Worm (Caenorhabditis elegans) whole organism, young adult: ENCODE results near the gene phat-8.

Experiments used
- B0261.1 ChIP-seq: sonication (generic microtip); optimal IDR thresholded peaks from 2 replicates; lab custom pipeline; 2016; ENCODE audit warnings: mild to moderate bottlenecking, missing genetic modification characterization, moderate library complexity, missing compliant biosample characterization
- B0336.3 ChIP-seq: fragments of 200-800 bp; sonication (Bioruptor generic); IDR thresholded peaks from 2 replicates; pipeline ENCODE4 v1.3.6; 2022; ENCODE audit warnings: missing genetic modification characterization, missing compliant biosample characterization
- F23B12.7 ChIP-seq: sonication (generic microtip); optimal IDR thresholded peaks from 2 replicates; lab custom pipeline; 2017; ENCODE audit warnings: missing genetic modification characterization, mild to moderate bottlenecking, missing compliant biosample characterization, antibody characterized with exemption, moderate library complexity; ENCODE audit not compliant: insufficient read depth
- F39B2.1 ChIP-seq: fragments of 200-800 bp; sonication (Bioruptor generic); IDR thresholded peaks from 2 replicates; pipeline ENCODE4 v1.3.6; 2022; ENCODE audit warnings: missing genetic modification reagents, missing genetic modification characterization, missing compliant biosample characterization
- F57C9.4 ChIP-seq: sonication (generic microtip); optimal IDR thresholded peaks from 2 replicates; lab custom pipeline; 2017; ENCODE audit warnings: mild to moderate bottlenecking, missing genetic modification characterization, missing compliant biosample characterization
- K11D2.4 ChIP-seq: fragments of 200-800 bp; sonication (Bioruptor generic); IDR thresholded peaks from 2 replicates; pipeline ENCODE4 v1.3.6; 2022; ENCODE audit warnings: missing genetic modification reagents, missing genetic modification characterization, missing compliant biosample characterization
- T26A5.8 ChIP-seq: sonication (generic microtip); optimal IDR thresholded peaks from 2 replicates; lab custom pipeline; 2016; ENCODE audit warnings: missing genetic modification characterization, missing compliant biosample characterization
- Y53F4B.3 ChIP-seq: fragments of 200-800 bp; sonication (Bioruptor generic); IDR thresholded peaks from 2 replicates; pipeline ENCODE4 v1.3.6; 2022; ENCODE audit warnings: missing genetic modification reagents, missing genetic modification characterization, missing compliant biosample characterization
- aptf-3 ChIP-seq: fragments of 200-800 bp; sonication (Bioruptor generic); IDR thresholded peaks from 2 replicates; pipeline ENCODE4 v1.3.6; 2022; ENCODE audit warnings: missing genetic modification characterization, missing compliant biosample characterization
- atf-7 ChIP-seq: sonication (generic microtip); optimal IDR thresholded peaks from 2 replicates; lab custom pipeline; 2017; ENCODE audit warnings: mild to moderate bottlenecking, missing genetic modification characterization, missing compliant biosample characterization
- attf-6 ChIP-seq: fragments of 200-800 bp; sonication (Bioruptor generic); IDR thresholded peaks from 2 replicates; pipeline ENCODE4 v1.3.6; 2022; ENCODE audit warnings: missing genetic modification reagents, missing genetic modification characterization, missing compliant biosample characterization
- ceh-27 ChIP-seq: fragments of 200-800 bp; sonication (Bioruptor generic); optimal IDR thresholded peaks from 2 replicates; lab custom pipeline; 2018; ENCODE audit warnings: mild to moderate bottlenecking, missing genetic modification characterization, moderate library complexity, missing compliant biosample characterization
- ceh-91 ChIP-seq: fragments of 200-800 bp; sonication (Bioruptor generic); IDR thresholded peaks from 2 replicates; pipeline ENCODE4 v1.3.6; 2022; ENCODE audit warnings: missing genetic modification reagents, missing genetic modification characterization, missing compliant biosample characterization
- dpff-1 ChIP-seq: sonication (generic microtip); optimal IDR thresholded peaks from 2 replicates; lab custom pipeline; 2017; ENCODE audit warnings: mild to moderate bottlenecking, missing genetic modification characterization, missing compliant biosample characterization
- dpl-1 ChIP-seq: fragments of 150-350 bp; optimal IDR thresholded peaks from 2 replicates; lab custom pipeline; 2014; ENCODE audit warnings: missing biosample characterization, missing genetic modification reagents, missing genetic modification characterization
- egl-18 ChIP-seq: fragments of 200-800 bp; sonication (Bioruptor generic); IDR thresholded peaks from 2 replicates; pipeline ENCODE4 v1.3.6; 2022; ENCODE audit warnings: missing genetic modification reagents, missing genetic modification characterization, missing compliant biosample characterization
- egl-44 ChIP-seq: fragments of 200-800 bp; sonication (Bioruptor generic); IDR thresholded peaks from 2 replicates; pipeline ENCODE4 v1.3.6; 2022; ENCODE audit warnings: missing genetic modification reagents, missing genetic modification characterization, missing compliant biosample characterization
- ekl-4 ChIP-seq: fragments of 200-800 bp; sonication (Bioruptor generic); IDR thresholded peaks from 2 replicates; pipeline ENCODE4 v1.3.6; 2022; ENCODE audit warnings: missing genetic modification reagents, missing genetic modification characterization, missing compliant biosample characterization
- gei-17 ChIP-seq: fragments of 200-800 bp; sonication (Bioruptor generic); optimal IDR thresholded peaks from 2 replicates; lab custom pipeline; 2018; ENCODE audit warnings: mild to moderate bottlenecking, missing genetic modification characterization, missing compliant biosample characterization
- hmg-1.2 ChIP-seq: fragments of 200-800 bp; sonication (Bioruptor generic); IDR thresholded peaks from 2 replicates; pipeline ENCODE4 v1.3.6; 2022; ENCODE audit warnings: missing genetic modification reagents, missing genetic modification characterization, missing compliant biosample characterization
- hsf-1 ChIP-seq: fragments of 200-800 bp; sonication (Bioruptor generic); IDR thresholded peaks from 2 replicates; pipeline ENCODE4 v1.3.6; 2022; ENCODE audit warnings: missing genetic modification reagents, missing genetic modification characterization, missing compliant biosample characterization
- lir-1 ChIP-seq: fragments of 200-800 bp; sonication (Bioruptor generic); conservative IDR thresholded peaks from 2 replicates; pipeline ENCODE4 v1.3.6; 2022; ENCODE audit warnings: missing genetic modification reagents, missing genetic modification characterization, missing compliant biosample characterization
- lsl-1 ChIP-seq: fragments of 200-800 bp; sonication (Bioruptor generic); optimal IDR thresholded peaks from 2 replicates; lab custom pipeline; 2018; ENCODE audit warnings: mild to moderate bottlenecking, missing genetic modification characterization, moderate library complexity, missing compliant biosample characterization
- mxl-1 ChIP-seq: sonication (generic microtip); optimal IDR thresholded peaks from 2 replicates; lab custom pipeline; 2016; ENCODE audit warnings: missing genetic modification characterization, missing compliant biosample characterization
- nfyb-1 ChIP-seq: fragments of 200-800 bp; sonication (Bioruptor generic); IDR thresholded peaks from 2 replicates; pipeline ENCODE4 v1.3.6; 2022; ENCODE audit warnings: missing genetic modification reagents, missing genetic modification characterization, missing compliant biosample characterization
- nhr-179 ChIP-seq: sonication (generic microtip); optimal IDR thresholded peaks from 2 replicates; lab custom pipeline; 2016; ENCODE audit warnings: mild to moderate bottlenecking, missing genetic modification characterization, missing compliant biosample characterization
- pbrm-1 ChIP-seq: fragments of 200-800 bp; sonication (Bioruptor generic); IDR thresholded peaks from 2 replicates; pipeline ENCODE4 v1.3.6; 2022; ENCODE audit warnings: missing genetic modification reagents, missing genetic modification characterization, missing compliant biosample characterization
- repo-1 ChIP-seq: sonication (generic microtip); optimal IDR thresholded peaks from 2 replicates; lab custom pipeline; 2017; ENCODE audit warnings: mild to moderate bottlenecking, missing genetic modification characterization, missing compliant biosample characterization
- rpc-1 ChIP-seq, 2 experiments: fragments of 150-350 bp in 1 of 2; sonication (generic microtip) in 1 of 2; optimal IDR thresholded peaks; 2 replicates each; lab custom pipeline; 2014 to 2018; ENCODE audit warnings: missing biosample characterization in 1 of 2, missing genetic modification characterization in 1 of 2, missing genetic modification reagents in 1 of 2, missing genotype in 1 of 2
- snpc-4 ChIP-seq, 5 experiments: fragments of 150-350 bp in 1 of 5; sonication (generic microtip) in 4 of 5; optimal IDR thresholded peaks; 2 replicates each; lab custom pipeline; 2014 to 2018; ENCODE audit warnings: missing genetic modification characterization in 5 of 5, missing biosample characterization in 3 of 5, antibody characterized with exemption in 2 of 5, mild to moderate bottlenecking in 2 of 5, missing compliant biosample characterization in 2 of 5, missing genotype in 2 of 5, moderate library complexity in 2 of 5, missing genetic modification reagents in 1 of 5
- tbx-9 ChIP-seq: sonication (generic microtip); optimal IDR thresholded peaks from 2 replicates; lab custom pipeline; 2016; ENCODE audit warnings: borderline replicate concordance, missing genetic modification characterization, inconsistent platforms, missing compliant biosample characterization
- tlf-1 ChIP-seq: fragments of 200-800 bp; sonication (Bioruptor generic); optimal IDR thresholded peaks from 2 replicates; lab custom pipeline; 2018; ENCODE audit warnings: mild to moderate bottlenecking, missing genetic modification characterization, missing compliant biosample characterization
- zfh-2 ChIP-seq: fragments of 200-800 bp; sonication (Bioruptor generic); conservative IDR thresholded peaks from 2 replicates; pipeline ENCODE4 v1.3.6; 2022; ENCODE audit warnings: missing genetic modification reagents, missing genetic modification characterization, missing compliant biosample characterization
- zim-3 ChIP-seq: sonication (generic microtip); optimal IDR thresholded peaks from 2 replicates; lab custom pipeline; 2017; ENCODE audit warnings: mild to moderate bottlenecking, missing genetic modification characterization, moderate library complexity, missing compliant biosample characterization
- ztf-22 ChIP-seq: fragments of 200-800 bp; sonication (Bioruptor generic); optimal IDR thresholded peaks from 2 replicates; lab custom pipeline; 2018; ENCODE audit warnings: mild to moderate bottlenecking, missing genetic modification characterization, moderate library complexity, missing compliant biosample characterization
- ztf-26 ChIP-seq: sonication (generic microtip); optimal IDR thresholded peaks from 2 replicates; lab custom pipeline; 2017; ENCODE audit warnings: missing genetic modification characterization, missing compliant biosample characterization

Gene phat-8

DNA sequence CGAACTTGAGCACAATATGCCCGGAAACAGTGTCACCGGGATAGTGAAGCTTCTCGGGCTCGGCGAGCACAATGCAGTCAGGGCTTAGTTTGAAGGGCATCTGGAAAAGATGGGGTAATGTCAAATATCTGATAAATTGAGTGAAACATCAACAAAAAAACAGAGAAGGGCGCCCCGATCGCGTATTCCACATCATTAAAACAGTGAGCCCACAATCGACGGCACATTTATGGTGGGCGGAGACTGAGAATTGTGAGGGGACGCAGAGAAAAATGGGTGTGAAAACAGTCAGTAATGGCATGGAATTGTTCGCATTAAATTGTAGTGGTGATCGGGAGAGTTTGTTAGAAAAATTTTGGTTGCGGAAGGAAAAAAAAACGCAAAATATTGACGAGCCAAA, 9.2 kb downstream of the phat-8 start, which contains the start of gene arrd-9:
arrd-9 (minus strand) TSS at position 101 of the 400 bp plus-strand sequence.
- TF ChIP-seq F23B12.7 (tag; lab: Kevin White, UChicago) (no peak), nhr-179 (no peak), ceh-91 (no peak), dpff-1 (tag; lab: Kevin White, UChicago) (no peak), B0336.3 (GFP tag; lab: Robert Waterston, UW) (no peak), ekl-4 (GFP tag; lab: Robert Waterston, UW) (no peak), nfyb-1 (GFP tag; lab: Robert Waterston, UW) (no peak), K11D2.4 (GFP tag; lab: Robert Waterston, UW) (no peak), ceh-27 (GFP tag; lab: Kevin White, UChicago) (no peak), zfh-2 (no peak), repo-1 (tag; lab: Kevin White, UChicago) (no peak), ztf-26 (tag; lab: Kevin White, UChicago) (no peak)
- TF ChIP-seq, all 124 proteins: peak for 0

DNA sequence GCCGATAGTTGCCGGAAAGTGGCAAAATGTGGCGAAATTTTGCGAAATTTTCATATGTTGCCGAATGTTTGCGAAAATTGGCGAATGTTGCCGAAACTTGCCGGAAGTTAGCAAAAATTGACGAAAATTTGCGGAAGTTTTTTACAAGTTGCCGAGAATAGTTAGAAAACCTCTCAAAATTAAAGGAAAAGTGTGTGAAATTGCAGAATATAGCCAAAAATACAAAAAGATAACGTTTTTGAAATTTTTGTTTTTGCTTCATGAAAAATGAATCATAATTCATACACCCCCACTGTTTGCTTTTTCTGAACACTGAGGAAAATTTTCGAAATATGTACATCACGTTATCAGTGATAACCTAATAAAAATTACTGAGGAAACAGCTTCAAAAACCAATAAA, 10.0 kb downstream of the phat-8 start:
- TF ChIP-seq egl-18 (GFP tag; lab: Robert Waterston, UW) (no peak), ceh-91 (no peak), ztf-22 (GFP tag; lab: Kevin White, UChicago) (no peak), egl-44 (no peak), snpc-4 (GFP tag; optimal IDR thresholded peaks at IDR 0.05; lab: Kevin White, UChicago) (no peak), snpc-4 (tag; optimal IDR thresholded peaks at IDR 0.05; lab: Kevin White, UChicago) (no peak), B0261.1 (no peak), attf-6 (GFP tag; lab: Robert Waterston, UW) (no peak), lsl-1 (GFP tag; lab: Kevin White, UChicago) (no peak), pbrm-1 (GFP tag; lab: Robert Waterston, UW) (no peak), repo-1 (tag; lab: Kevin White, UChicago) (no peak), gei-17 (GFP tag; lab: Kevin White, UChicago) (no peak), F23B12.7 (tag; lab: Kevin White, UChicago) (no peak), hmg-1.2 (GFP tag; lab: Robert Waterston, UW) (no peak), dpl-1 (no peak), aptf-3 (GFP tag; lab: Robert Waterston, UW) (no peak)

ce11 chrII:12482622-12483021, 11.0 kb downstream of the phat-8 start, which contains the start of gene fbxb-102:
TSS of gene fbxb-102 (plus strand) at chrII:12482922.
- TF ChIP-seq lir-1 (no peak), egl-18 (GFP tag; lab: Robert Waterston, UW) (no peak), mxl-1 (no peak), tlf-1 (GFP tag; lab: Kevin White, UChicago) (no peak), ztf-22 (GFP tag; lab: Kevin White, UChicago) (no peak), rpc-1 (optimal IDR thresholded peaks at IDR 0.05; lab: Kevin White, UChicago) (no peak), rpc-1 (tag; optimal IDR thresholded peaks at IDR 0.05; lab: Kevin White, UChicago) (no peak), F23B12.7 (tag; lab: Kevin White, UChicago) (no peak), F57C9.4 (tag; lab: Kevin White, UChicago) (no peak), pbrm-1 (GFP tag; lab: Robert Waterston, UW) (no peak), atf-7 (no peak), zim-3 (tag; lab: Kevin White, UChicago) (no peak)

DNA sequence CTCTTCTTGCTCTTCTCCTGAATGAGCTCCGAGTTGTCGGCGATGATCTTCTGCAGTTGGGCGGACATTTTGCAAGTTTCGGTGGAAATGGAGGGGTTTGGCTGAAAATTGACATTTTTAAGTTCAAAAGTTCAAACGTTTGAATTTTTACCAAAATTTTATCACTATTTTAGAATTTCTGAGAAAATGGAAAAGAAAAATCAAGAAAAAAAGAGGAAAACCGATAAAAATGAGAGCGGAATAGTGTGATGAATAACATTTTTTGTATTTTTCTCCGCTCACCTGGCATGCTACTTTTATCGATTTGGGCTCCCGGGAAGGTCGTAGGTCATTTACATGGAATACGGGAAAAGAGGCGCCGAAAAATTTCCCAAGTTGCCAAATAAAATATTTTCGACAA, 13.5 kb downstream of the phat-8 start, which contains the start of gene F15A4.10:
F15A4.10 (minus strand) TSS at position 101 of the 400 bp plus-strand sequence.
- TF ChIP-seq K11D2.4 (GFP tag; lab: Robert Waterston, UW) (no peak), F39B2.1 (GFP tag; lab: Robert Waterston, UW) (no peak), hsf-1 (GFP tag; lab: Robert Waterston, UW) (no peak), tbx-9 (no peak), Y53F4B.3 (GFP tag; lab: Robert Waterston, UW) (no peak), T26A5.8 (no peak)
